Worm (Caenorhabditis elegans): ENCODE data around the gene srh-184.

Gene srh-184

ce11 chrV:10798090-10798489 lies at the start of gene srh-184:
Gene srh-184, minus strand, starts transcription at chrV:10798190.
- TF ChIP-seq tab-1 (GFP tag; IDR thresholded peaks at IDR 0.05): no peak
- no peak for TF ChIP-seq cog-1 (tag; optimal IDR thresholded peaks at IDR 0.05)
- TF ChIP-seq ref-1 (GFP tag; conservative IDR thresholded peaks at IDR 0.05): no peak
- TF ChIP-seq ztf-23 (GFP tag; IDR thresholded peaks at IDR 0.05): no peak
- no peak for TF ChIP-seq T22C8.4 (GFP tag; IDR thresholded peaks at IDR 0.05)
- no peak for TF ChIP-seq med-1 (GFP tag; optimal IDR thresholded peaks at IDR 0.05; ENCODE audit: insufficient read depth)
- TF ChIP-seq klf-2 (GFP tag; conservative IDR thresholded peaks at IDR 0.05): no peak
- no peak for TF ChIP-seq ztf-29 (GFP tag; IDR thresholded peaks at IDR 0.05)
- TF ChIP-seq flt-1 (GFP tag; IDR thresholded peaks at IDR 0.05): no peak

- TF ChIP-seq tab-1 (GFP tag; IDR thresholded peaks at IDR 0.05) (no peak), flt-1 (GFP tag; IDR thresholded peaks at IDR 0.05) (no peak), ref-1 (GFP tag; conservative IDR thresholded peaks at IDR 0.05) (no peak), klf-2 (GFP tag; conservative IDR thresholded peaks at IDR 0.05) (no peak), med-1 (GFP tag; optimal IDR thresholded peaks at IDR 0.05; ENCODE audit: insufficient read depth) (no peak), T22C8.4 (GFP tag; IDR thresholded peaks at IDR 0.05) (no peak), ztf-23 (GFP tag; IDR thresholded peaks at IDR 0.05) (no peak), cog-1 (tag; optimal IDR thresholded peaks at IDR 0.05) (no peak), ztf-29 (GFP tag; IDR thresholded peaks at IDR 0.05) (no peak)
Observed at ce11 chrV:10846893-10847292, 48.9 kb upstream of the srh-184 start, which contains the start of gene C29A12.6. Gene C29A12.6, plus strand, starts transcription at chrV:10847193.

- TF ChIP-seq ref-1 (GFP tag; conservative IDR thresholded peaks at IDR 0.05): no peak
- TF ChIP-seq ztf-23 (GFP tag; IDR thresholded peaks at IDR 0.05): no peak
- TF ChIP-seq tab-1 (GFP tag; IDR thresholded peaks at IDR 0.05): no peak
- no peak for TF ChIP-seq T22C8.4 (GFP tag; IDR thresholded peaks at IDR 0.05)
- no peak for TF ChIP-seq cog-1 (tag; optimal IDR thresholded peaks at IDR 0.05)
- TF ChIP-seq ztf-29 (GFP tag; IDR thresholded peaks at IDR 0.05): no peak
- no peak for TF ChIP-seq klf-2 (GFP tag; conservative IDR thresholded peaks at IDR 0.05)
- TF ChIP-seq med-1 (GFP tag; optimal IDR thresholded peaks at IDR 0.05; ENCODE audit: insufficient read depth): no peak
- TF ChIP-seq flt-1 (GFP tag; IDR thresholded peaks at IDR 0.05): no peak
Observed at ce11 chrV:10839398-10839797, 41.4 kb upstream of the srh-184 start.

- TF ChIP-seq ztf-29 (GFP tag; IDR thresholded peaks at IDR 0.05) (no peak), T22C8.4 (GFP tag; IDR thresholded peaks at IDR 0.05) (no peak), ref-1 (GFP tag; conservative IDR thresholded peaks at IDR 0.05) (no peak)
Observed at ce11 chrV:10838204-10838603, 40.2 kb upstream of the srh-184 start.

ce11 chrV:10834682-10835219 lies 36.8 kb upstream of the srh-184 start:
- TF ChIP-seq med-1 (GFP tag; optimal IDR thresholded peaks at IDR 0.05; ENCODE audit: insufficient read depth) (no peak), klf-2 (GFP tag; conservative IDR thresholded peaks at IDR 0.05) (no peak), flt-1 (GFP tag; IDR thresholded peaks at IDR 0.05) (no peak), ztf-29 (GFP tag; IDR thresholded peaks at IDR 0.05) (no peak), ztf-23 (GFP tag; IDR thresholded peaks at IDR 0.05) (no peak), T22C8.4 (GFP tag; IDR thresholded peaks at IDR 0.05) (no peak), ref-1 (GFP tag; conservative IDR thresholded peaks at IDR 0.05) (no peak), tab-1 (GFP tag; IDR thresholded peaks at IDR 0.05) (no peak), cog-1 (tag; optimal IDR thresholded peaks at IDR 0.05) (no peak)

- TF ChIP-seq klf-2 (GFP tag; conservative IDR thresholded peaks at IDR 0.05): no peak
- no peak for TF ChIP-seq tab-1 (GFP tag; IDR thresholded peaks at IDR 0.05)
- no peak for TF ChIP-seq ztf-29 (GFP tag; IDR thresholded peaks at IDR 0.05)
- TF ChIP-seq med-1 (GFP tag; optimal IDR thresholded peaks at IDR 0.05; ENCODE audit: insufficient read depth): no peak
- TF ChIP-seq T22C8.4 (GFP tag; IDR thresholded peaks at IDR 0.05): no peak
- no peak for TF ChIP-seq ztf-23 (GFP tag; IDR thresholded peaks at IDR 0.05)
- TF ChIP-seq ref-1 (GFP tag; conservative IDR thresholded peaks at IDR 0.05): no peak
- TF ChIP-seq cog-1 (tag; optimal IDR thresholded peaks at IDR 0.05): no peak
- TF ChIP-seq flt-1 (GFP tag; IDR thresholded peaks at IDR 0.05): no peak
Observed at ce11 chrV:10832862-10833261, 34.9 kb upstream of the srh-184 start.

ce11 chrV:10824711-10825110 lies 26.7 kb upstream of the srh-184 start, which contains the start of gene nrx-1:
Gene nrx-1, plus strand, starts transcription at chrV:10825011.
- TF ChIP-seq ref-1 (GFP tag; conservative IDR thresholded peaks at IDR 0.05) (no peak), flt-1 (GFP tag; IDR thresholded peaks at IDR 0.05) (no peak), ztf-23 (GFP tag; IDR thresholded peaks at IDR 0.05) (no peak), klf-2 (GFP tag; conservative IDR thresholded peaks at IDR 0.05) (no peak), cog-1 (tag; optimal IDR thresholded peaks at IDR 0.05) (no peak), ztf-29 (GFP tag; IDR thresholded peaks at IDR 0.05) (no peak), med-1 (GFP tag; optimal IDR thresholded peaks at IDR 0.05; ENCODE audit: insufficient read depth) (no peak), T22C8.4 (GFP tag; IDR thresholded peaks at IDR 0.05) (no peak), tab-1 (GFP tag; IDR thresholded peaks at IDR 0.05) (no peak)

ce11 chrV:10818498-10818897 lies 20.5 kb upstream of the srh-184 start:
- TF ChIP-seq T22C8.4 (GFP tag; IDR thresholded peaks at IDR 0.05) (no peak), cog-1 (tag; optimal IDR thresholded peaks at IDR 0.05) (no peak), ref-1 (GFP tag; conservative IDR thresholded peaks at IDR 0.05) (no peak), ztf-29 (GFP tag; IDR thresholded peaks at IDR 0.05) (no peak), ztf-23 (GFP tag; IDR thresholded peaks at IDR 0.05) (no peak), med-1 (GFP tag; optimal IDR thresholded peaks at IDR 0.05; ENCODE audit: insufficient read depth) (no peak), tab-1 (GFP tag; IDR thresholded peaks at IDR 0.05) (no peak), flt-1 (GFP tag; IDR thresholded peaks at IDR 0.05) (no peak), klf-2 (GFP tag; conservative IDR thresholded peaks at IDR 0.05) (no peak)

ce11 chrV:10816831-10817230 lies 18.8 kb upstream of the srh-184 start:
- TF ChIP-seq ztf-23 (GFP tag; IDR thresholded peaks at IDR 0.05): no peak
- no peak for TF ChIP-seq flt-1 (GFP tag; IDR thresholded peaks at IDR 0.05)
- TF ChIP-seq T22C8.4 (GFP tag; IDR thresholded peaks at IDR 0.05): no peak
- TF ChIP-seq cog-1 (tag; optimal IDR thresholded peaks at IDR 0.05): no peak
- no peak for TF ChIP-seq ztf-29 (GFP tag; IDR thresholded peaks at IDR 0.05)
- TF ChIP-seq klf-2 (GFP tag; conservative IDR thresholded peaks at IDR 0.05): no peak
- no peak for TF ChIP-seq tab-1 (GFP tag; IDR thresholded peaks at IDR 0.05)
- TF ChIP-seq med-1 (GFP tag; optimal IDR thresholded peaks at IDR 0.05; ENCODE audit: insufficient read depth): no peak
- no peak for TF ChIP-seq ref-1 (GFP tag; conservative IDR thresholded peaks at IDR 0.05)

- no peak for TF ChIP-seq ztf-23 (GFP tag; IDR thresholded peaks at IDR 0.05)
- no peak for TF ChIP-seq tab-1 (GFP tag; IDR thresholded peaks at IDR 0.05)
- no peak for TF ChIP-seq ztf-29 (GFP tag; IDR thresholded peaks at IDR 0.05)
- no peak for TF ChIP-seq T22C8.4 (GFP tag; IDR thresholded peaks at IDR 0.05)
- TF ChIP-seq klf-2 (GFP tag; conservative IDR thresholded peaks at IDR 0.05): no peak
- no peak for TF ChIP-seq ref-1 (GFP tag; conservative IDR thresholded peaks at IDR 0.05)
- no peak for TF ChIP-seq med-1 (GFP tag; optimal IDR thresholded peaks at IDR 0.05; ENCODE audit: insufficient read depth)
- no peak for TF ChIP-seq cog-1 (tag; optimal IDR thresholded peaks at IDR 0.05)
- no peak for TF ChIP-seq flt-1 (GFP tag; IDR thresholded peaks at IDR 0.05)
Observed at ce11 chrV:10814333-10814732, 16.3 kb upstream of the srh-184 start.

Data from whole organism, midembryonic.